Worm (Caenorhabditis elegans) whole organism, L2 larva: ENCODE results near the gene catp-5.

ENCODE experiments used
- alr-1 ChIP-seq: fragments of 150-350 bp; optimal IDR thresholded peaks from 2 replicates; lab custom pipeline; 2014; ENCODE audit warnings: missing biosample characterization, missing genetic modification characterization
- blmp-1 ChIP-seq: sonication (generic microtip); optimal IDR thresholded peaks from 2 replicates; lab custom pipeline; 2017; ENCODE audit warnings: missing genetic modification characterization, mild to moderate bottlenecking, missing compliant biosample characterization, antibody characterized with exemption, moderate library complexity; ENCODE audit not compliant: insufficient read depth
- ceh-82 ChIP-seq: fragments of 150-350 bp; optimal IDR thresholded peaks from 2 replicates; lab custom pipeline; 2014; ENCODE audit warnings: missing biosample characterization, missing genetic modification characterization
- dmd-4 ChIP-seq: sonication (generic microtip); optimal IDR thresholded peaks from 2 replicates; lab custom pipeline; 2017; ENCODE audit warnings: missing biosample characterization, missing genetic modification characterization
- lin-39 ChIP-seq: fragments of 150-350 bp; optimal IDR thresholded peaks from 2 replicates; lab custom pipeline; 2014; ENCODE audit warnings: missing biosample characterization, missing genetic modification reagents, missing genetic modification characterization
- lsy-2 ChIP-seq, 2 experiments: fragments of 150-350 bp in 1 of 2; sonication (generic microtip) in 1 of 2; optimal IDR thresholded peaks; 2 replicates each; lab custom pipeline; 2014 to 2017; ENCODE audit warnings: missing biosample characterization in 2 of 2, missing genetic modification characterization in 2 of 2
- mdl-1 ChIP-seq, 2 experiments: fragments of 150-350 bp in 1 of 2; sonication (generic microtip) in 1 of 2; optimal IDR thresholded peaks; 2 replicates each; lab custom pipeline; 2017; ENCODE audit warnings: missing biosample characterization in 2 of 2, missing genetic modification characterization in 2 of 2
- nhr-23 ChIP-seq: fragments of 150-350 bp; optimal IDR thresholded peaks from 2 replicates; lab custom pipeline; 2014; ENCODE audit warnings: missing biosample characterization, missing genetic modification reagents, missing genetic modification characterization
- unc-39 ChIP-seq: fragments of 150-350 bp; optimal IDR thresholded peaks from 2 replicates; lab custom pipeline; 2014; ENCODE audit warnings: missing biosample characterization, missing genetic modification characterization
- unc-55 ChIP-seq: fragments of 150-350 bp; sonication (generic microtip); optimal IDR thresholded peaks from 3 replicates; lab custom pipeline; 2014; ENCODE audit warnings: missing biosample characterization, missing genetic modification reagents, missing genetic modification characterization

DNA sequence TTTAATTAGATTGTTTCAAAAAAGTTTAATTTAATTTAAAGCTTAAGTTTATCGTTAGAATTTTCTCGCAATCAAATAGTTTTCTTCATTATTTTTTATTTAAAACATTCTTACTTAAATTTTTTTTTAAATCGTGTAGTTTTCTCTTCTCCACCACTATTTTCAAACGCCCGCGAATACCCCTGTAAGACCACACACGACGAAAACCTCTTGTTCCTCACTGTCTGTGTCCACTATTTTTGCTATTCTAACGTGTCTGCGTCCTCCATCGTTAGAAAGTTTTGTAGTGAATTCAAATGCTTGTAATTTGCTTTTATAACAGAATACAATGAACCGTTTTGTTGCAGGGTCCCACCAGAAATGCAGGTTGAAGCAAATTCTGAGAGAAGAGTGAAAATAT lies 57.7 kb downstream of the catp-5 start, which contains the start of gene xol-1:
- no peak for TF ChIP-seq dmd-4 (tag; lab: Kevin White, UChicago)
- TF ChIP-seq unc-39 (tag; lab: Kevin White, UChicago): no peak
- TF ChIP-seq alr-1: no peak
- TF ChIP-seq unc-55 (GFP tag; lab: Kevin White, UChicago): no peak
- no peak for TF ChIP-seq lsy-2 (tag; optimal IDR thresholded peaks at IDR 0.05; lab: Kevin White, UChicago)
- TF ChIP-seq blmp-1 (tag; lab: Kevin White, UChicago): no peak
- no peak for TF ChIP-seq nhr-23 (tag; lab: Kevin White, UChicago)
- no peak for TF ChIP-seq lin-39 (tag; lab: Kevin White, UChicago)
- TF ChIP-seq ceh-82 (tag; lab: Kevin White, UChicago): no peak
- TF ChIP-seq mdl-1 (tag; optimal IDR thresholded peaks at IDR 0.05; lab: Kevin White, UChicago): no peak
